Fruit fly (Drosophila melanogaster) S2 (cell line): Measurements from ENCODE around the gene CG31064.

Experiments
- CG8478 ChIP-seq: fragments of >200 bp; optimal IDR thresholded peaks from 2 replicates; lab custom pipeline; 2018
- CTCF ChIP-seq, 2 experiments: fragments of >200 bp; optimal IDR thresholded peaks; 2 replicates each; lab custom pipeline; 2018

The CG31064 gene

DNA sequence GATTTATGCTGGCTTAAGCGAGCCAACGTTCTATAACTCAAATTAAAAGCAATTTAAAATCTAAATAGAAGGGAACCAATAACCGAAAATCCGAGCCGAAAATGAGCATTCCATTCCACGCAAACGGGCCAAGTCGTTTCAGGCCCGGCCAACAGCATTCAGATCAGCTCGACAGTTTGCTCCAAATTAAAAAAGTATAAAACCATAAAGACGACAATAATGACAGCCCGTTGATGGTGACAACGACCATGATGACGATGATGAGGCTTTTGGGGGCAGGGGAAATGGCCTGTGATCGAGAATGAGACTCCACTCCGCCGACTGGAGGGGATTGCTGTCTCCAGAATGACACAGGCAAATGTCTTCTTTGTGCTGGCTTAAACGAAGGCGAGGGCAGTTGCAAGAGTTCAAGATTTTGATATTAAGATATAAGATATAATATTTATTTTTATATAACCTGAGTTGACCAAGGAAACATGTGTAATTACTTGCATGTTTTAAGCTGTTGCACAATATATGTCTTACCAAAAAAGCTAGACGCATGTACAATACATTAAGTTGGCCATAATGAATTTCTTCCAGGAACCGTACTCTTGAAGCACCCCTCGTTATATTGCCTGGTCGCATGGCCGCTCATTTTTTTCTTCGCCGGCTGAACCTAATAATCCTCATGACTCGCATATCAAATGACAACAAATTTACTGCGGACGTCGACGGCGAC lies 34.0 kb downstream of the CG31064 start:
- TF ChIP-seq CTCF (optimal IDR thresholded peaks at IDR 0.05; lab: Kevin White, UChicago) = no peak

DNA sequence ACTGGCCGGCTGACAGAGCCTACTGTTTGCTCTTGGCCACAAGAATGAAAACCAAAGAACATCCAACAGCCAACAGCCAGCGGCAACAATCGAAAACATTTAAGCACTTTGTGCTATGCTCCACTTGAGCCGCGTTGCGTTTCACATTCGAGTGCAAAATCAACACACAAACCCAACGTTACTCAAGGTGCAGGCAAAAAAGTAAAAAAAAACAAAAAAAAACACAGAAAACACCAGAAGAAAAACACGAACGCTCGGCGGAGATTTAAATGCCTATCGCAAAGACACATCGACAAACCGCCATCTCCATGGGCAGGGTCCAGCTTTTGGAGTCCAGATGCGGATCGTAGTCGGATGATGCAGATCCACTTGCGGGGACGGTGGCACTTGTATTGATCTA lies 35.0 kb downstream of the CG31064 start:
- no peak for TF ChIP-seq CTCF (optimal IDR thresholded peaks at IDR 0.05; lab: Kevin White, UChicago)
- TF ChIP-seq CG8478 (lab: Kevin White, UChicago) = no peak

DNA sequence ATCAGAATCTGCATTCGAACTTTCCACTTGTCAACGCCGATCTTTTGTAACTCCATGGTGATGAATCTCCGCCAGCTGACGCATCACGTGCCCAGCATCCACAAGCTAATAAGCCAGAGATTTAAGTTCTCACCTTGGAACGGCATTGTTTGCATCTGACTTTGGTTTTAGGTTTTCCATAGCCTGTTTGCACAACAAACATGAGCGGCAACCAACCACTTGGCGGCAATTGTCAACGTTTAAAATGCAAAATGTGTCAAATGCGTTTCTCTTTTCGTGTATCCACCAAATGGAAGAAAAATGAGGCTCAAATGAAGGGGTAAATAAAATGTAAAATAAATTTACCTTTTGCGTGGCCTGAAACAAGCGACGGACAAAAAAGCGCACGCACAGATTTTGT lies 36.6 kb downstream of the CG31064 start:
- TF ChIP-seq CTCF (optimal IDR thresholded peaks at IDR 0.05; lab: Kevin White, UChicago) (no peak), CG8478 (lab: Kevin White, UChicago) (no peak)

DNA sequence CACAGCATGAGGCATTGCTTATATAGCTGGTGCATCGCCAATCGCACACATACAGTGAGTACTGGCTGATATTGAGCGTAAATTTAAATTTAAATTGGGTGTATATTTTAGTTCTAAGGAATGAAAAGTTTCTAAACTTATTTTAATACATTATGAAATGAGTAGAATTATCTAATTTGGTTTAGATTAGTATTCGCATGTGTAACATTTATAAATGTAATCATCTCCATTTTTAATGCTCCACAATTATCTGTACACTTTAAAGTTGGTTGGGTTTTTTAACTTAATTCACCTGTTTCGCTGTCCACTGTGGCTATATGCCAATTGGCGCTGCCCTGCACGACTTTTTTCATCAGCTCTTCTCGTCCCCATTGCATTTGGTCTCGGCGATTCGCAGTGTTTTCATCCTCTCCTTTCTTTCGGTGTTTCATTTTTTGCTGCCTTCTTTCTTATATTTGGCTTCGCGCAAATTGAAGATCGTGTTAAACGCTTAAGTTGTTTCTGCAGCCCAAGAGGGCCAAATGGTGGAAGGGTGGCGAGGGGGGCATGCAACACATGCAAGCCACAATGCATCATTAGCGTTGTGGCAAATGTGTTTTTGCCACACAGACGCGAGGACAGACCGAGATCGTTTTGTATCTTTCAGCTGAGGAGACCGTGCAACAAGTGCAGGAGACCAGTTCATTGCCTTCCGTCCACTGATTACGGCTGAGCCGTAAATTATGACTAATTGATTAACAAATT lies 37.2 kb downstream of the CG31064 start:
- TF ChIP-seq CTCF (optimal IDR thresholded peaks at IDR 0.05; lab: Kevin White, UChicago) = no peak
- TF ChIP-seq CG8478 (lab: Kevin White, UChicago) = no peak

DNA sequence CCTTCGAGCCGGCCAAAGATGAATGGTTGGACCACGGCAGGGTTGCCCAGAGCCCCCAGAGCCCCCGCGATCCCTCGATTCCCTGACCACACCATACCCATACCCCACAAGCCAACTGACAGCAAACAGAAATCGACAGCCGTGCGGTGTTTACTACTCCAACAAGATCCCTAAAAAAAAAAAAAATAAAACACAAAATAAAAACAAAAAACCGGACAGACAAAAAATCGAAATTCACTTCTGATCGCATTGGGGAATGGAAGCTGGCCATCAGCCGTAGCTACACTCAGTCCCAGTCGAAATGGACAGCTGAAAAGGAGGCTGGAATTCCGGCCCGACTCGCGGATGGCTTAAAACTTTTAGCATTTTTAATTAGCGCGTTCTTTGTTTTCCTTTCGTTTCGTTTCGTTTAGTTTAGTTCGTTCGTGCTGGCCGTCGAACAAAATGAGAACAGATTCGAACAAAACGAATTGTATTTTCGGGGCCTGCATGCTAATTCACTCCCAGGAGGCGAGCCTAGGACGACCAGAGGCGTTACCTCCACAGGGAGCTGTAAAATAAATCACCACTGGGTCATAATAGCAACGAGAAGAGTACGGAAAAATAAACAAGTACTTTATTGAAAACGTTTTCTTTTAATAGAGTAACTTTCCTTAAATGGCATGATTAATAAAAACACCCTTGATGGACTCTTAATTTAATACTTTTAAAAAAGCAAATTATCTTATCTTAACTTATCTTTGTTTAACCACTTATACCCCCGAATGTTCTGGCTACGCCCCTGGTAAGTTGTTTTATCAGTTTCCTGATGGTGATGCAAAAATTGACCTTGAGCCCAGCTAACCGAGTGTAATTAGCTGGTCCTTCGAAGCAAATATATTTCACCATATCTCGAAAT lies 39.8 kb downstream of the CG31064 start:
- TF ChIP-seq CTCF (optimal IDR thresholded peaks at IDR 0.05; lab: Kevin White, UChicago) = no peak
- no peak for TF ChIP-seq CG8478 (lab: Kevin White, UChicago)

DNA sequence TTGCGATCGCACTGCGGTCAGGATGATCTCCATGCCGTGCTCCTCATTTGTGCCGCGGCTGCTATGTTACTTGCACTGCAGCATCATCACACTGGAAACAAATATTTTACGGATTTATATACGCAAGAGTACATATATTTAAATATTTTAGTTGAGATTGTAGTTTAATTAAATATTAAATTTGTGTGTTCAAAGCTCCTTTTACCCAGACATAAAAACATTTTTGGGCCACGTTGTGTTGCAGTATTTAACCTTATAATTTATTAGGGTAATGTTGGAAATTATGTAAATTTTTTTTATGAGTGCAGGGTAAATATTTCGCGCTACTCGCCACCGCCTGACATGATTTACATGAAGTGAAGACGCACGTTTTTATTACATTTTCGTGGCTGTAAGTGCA lies 41.3 kb downstream of the CG31064 start:
- TF ChIP-seq CTCF (optimal IDR thresholded peaks at IDR 0.05; lab: Kevin White, UChicago) (no peak), CG8478 (lab: Kevin White, UChicago) (no peak)

DNA sequence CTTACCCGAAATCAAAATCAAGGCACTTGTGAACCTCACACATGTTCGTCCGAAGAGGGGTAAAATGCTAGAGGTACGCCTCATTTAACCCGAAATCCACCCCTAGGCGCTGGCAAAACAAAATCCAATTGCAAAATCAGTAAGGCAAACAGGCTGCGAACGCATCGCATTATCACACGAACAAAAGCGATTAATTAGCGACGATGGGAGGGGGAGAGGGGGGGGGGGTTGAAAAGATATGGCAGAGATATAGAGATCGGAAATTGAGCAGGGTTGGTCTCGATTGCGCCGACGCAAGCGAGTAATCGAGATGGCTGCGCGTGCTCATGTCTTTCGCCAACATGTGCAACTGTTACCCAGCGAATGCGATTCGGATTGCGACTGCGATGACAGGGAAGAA lies 42.0 kb downstream of the CG31064 start:
- TF ChIP-seq CG8478 (lab: Kevin White, UChicago) (no peak), CTCF (optimal IDR thresholded peaks at IDR 0.05; lab: Kevin White, UChicago) (no peak)

DNA sequence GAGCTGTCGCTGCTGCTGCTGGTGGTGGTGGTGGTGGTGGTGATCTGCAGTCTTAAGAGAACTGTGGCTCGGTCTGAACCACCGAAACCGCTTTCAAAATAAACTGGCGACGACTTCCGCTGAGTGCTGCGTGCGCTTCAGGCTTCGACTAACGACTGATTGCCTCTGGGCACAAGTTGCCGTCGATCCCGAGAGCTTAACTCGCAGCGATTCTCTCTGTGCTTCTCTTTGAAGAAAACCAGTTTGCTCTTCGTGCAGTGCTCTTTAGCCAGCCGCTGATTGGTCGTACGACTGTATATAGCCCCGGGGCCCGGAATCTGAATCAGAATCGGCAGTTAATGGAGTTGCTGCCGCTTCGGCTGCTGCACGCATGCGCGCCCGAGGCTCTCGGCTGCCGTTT lies 44.8 kb downstream of the CG31064 start, which contains the start of gene Ser:
Gene Ser, minus strand, starts transcription at position 162 of the 400 bp plus-strand sequence.
- TF ChIP-seq CTCF (optimal IDR thresholded peaks at IDR 0.05; lab: Kevin White, UChicago) = no peak
- no peak for TF ChIP-seq CG8478 (lab: Kevin White, UChicago)

DNA sequence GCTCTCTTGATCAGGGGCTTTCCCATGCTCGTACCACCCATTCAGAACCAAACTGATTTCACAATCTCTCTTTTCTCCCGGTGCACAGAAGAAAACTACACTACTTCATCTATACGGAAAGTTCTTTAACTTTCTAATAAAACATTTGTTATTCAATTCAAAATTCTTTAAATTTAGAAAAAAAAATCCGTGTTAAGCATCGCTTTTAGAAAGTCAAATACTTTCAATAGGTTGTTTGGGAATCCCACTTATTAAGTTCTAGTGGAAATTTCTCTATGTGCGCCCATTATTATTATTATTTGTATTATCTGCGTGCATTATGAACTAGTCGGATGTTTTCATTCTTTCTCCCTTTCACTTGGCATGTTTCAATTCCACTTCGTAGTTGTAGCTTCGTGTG lies 45.8 kb downstream of the CG31064 start:
- TF ChIP-seq CG8478 (lab: Kevin White, UChicago) = no peak
- no peak for TF ChIP-seq CTCF (optimal IDR thresholded peaks at IDR 0.05; lab: Kevin White, UChicago)

DNA sequence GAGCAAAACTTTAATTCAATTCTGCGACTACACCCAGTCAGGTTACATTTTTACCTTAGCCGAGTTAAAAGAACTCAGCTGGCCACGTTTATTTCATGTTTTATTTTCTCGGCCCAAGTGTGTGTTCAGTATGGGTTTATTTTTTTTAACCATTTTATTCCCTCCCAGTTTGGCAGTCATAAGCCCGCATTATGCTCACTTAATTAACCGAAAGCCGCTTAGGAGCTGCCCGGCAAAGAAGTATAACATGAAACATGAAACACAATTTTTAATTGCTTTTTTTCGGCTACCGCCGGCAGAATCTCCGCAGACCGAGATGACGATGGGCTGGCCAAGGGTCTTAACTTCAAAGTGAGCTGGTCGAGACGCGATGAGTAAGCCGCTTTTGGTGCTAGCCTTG lies 52.0 kb downstream of the CG31064 start:
- TF ChIP-seq CG8478 (lab: Kevin White, UChicago) (no peak), CTCF (optimal IDR thresholded peaks at IDR 0.05; lab: Kevin White, UChicago) (no peak)

DNA sequence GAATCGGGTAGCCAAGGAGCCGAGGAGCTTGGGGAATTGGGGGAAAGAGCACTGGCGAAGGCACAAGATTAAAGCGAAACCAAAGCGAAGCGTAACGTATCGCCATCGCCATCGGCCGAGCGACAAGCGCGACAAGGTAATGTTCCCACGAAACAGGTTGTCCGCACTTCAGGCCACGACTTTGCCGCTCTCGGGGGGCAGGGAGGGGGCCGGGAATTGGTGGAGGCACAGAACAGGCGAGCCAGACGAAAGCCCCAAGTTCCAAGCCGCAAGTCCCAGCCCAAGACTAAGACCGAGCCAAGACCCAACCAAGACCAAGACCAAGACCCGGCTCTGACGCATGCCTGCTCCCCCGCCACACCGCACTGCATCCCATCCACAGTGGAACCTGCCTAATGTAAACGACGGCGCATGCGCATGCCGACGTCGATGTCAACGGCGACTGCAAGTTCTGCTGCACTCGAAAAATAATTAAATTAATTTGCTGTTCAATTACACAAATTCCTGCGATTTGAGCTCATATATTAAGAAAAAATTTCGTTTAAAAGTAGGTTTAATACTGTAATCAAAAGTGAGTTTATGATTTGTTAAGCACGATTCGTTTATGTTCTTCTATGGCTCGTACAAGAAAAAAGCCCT lies 52.8 kb downstream of the CG31064 start:
- TF ChIP-seq CTCF (optimal IDR thresholded peaks at IDR 0.05; lab: Kevin White, UChicago) (no peak), CG8478 (lab: Kevin White, UChicago) (no peak)

DNA sequence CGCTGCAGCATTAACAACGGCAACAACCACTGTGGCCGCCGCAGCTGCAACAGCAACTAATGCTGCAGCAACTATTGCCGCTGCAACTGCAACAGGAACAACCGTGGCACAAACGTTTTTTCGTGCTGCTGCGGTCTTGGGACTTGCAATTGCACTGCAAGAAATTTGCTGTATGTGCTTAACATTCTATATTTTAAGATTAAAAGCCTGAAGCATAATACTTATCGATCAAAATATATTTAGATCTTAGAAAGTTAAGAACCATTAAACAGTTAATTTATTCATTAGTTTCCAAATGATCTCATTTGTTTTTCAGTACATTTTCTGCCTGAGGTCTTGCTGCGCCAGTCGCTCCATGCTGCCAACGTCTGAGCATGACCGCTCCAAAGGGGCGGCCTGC lies 57.8 kb downstream of the CG31064 start:
- TF ChIP-seq CG8478 (lab: Kevin White, UChicago) (no peak), CTCF (optimal IDR thresholded peaks at IDR 0.05; lab: Kevin White, UChicago) (no peak)
